Worm (Caenorhabditis elegans) whole organism, mixed stage, embryonic: ENCODE data around the gene W02A2.12.

ENCODE experiments used
- M03D4.4 ChIP-seq: sonication (generic microtip); optimal IDR thresholded peaks from 2 replicates; lab custom pipeline; 2017; ENCODE audit warnings: mild to moderate bottlenecking, missing genetic modification characterization, missing compliant biosample characterization
- bed-3 ChIP-seq: fragments of 200-800 bp; sonication (Bioruptor generic); optimal IDR thresholded peaks from 3 replicates; lab custom pipeline; 2018; ENCODE audit warnings: mild to moderate bottlenecking, missing genetic modification characterization, moderate library complexity, missing compliant biosample characterization
- ceh-39 ChIP-seq: fragments of 150-350 bp; optimal IDR thresholded peaks from 2 replicates; lab custom pipeline; 2014; ENCODE audit warnings: missing biosample characterization, missing genetic modification characterization
- ceh-43 ChIP-seq: fragments of 200-800 bp; sonication (Bioruptor generic); optimal IDR thresholded peaks from 2 replicates; lab custom pipeline; 2018; ENCODE audit warnings: mild to moderate bottlenecking, missing genetic modification characterization, moderate library complexity, missing compliant biosample characterization
- ceh-83 ChIP-seq: fragments of 200-800 bp; sonication (Bioruptor generic); optimal IDR thresholded peaks from 2 replicates; lab custom pipeline; 2018; ENCODE audit warnings: mild to moderate bottlenecking, missing genetic modification characterization, missing compliant biosample characterization
- cnd-1 ChIP-seq: fragments of 200-800 bp; sonication (Bioruptor generic); optimal IDR thresholded peaks from 2 replicates; lab custom pipeline; 2018; ENCODE audit warnings: mild to moderate bottlenecking, missing genetic modification characterization, missing compliant biosample characterization
- drap-1 ChIP-seq: fragments of 200-800 bp; sonication (Bioruptor generic); optimal IDR thresholded peaks from 3 replicates; lab custom pipeline; 2018; ENCODE audit warnings: mild to moderate bottlenecking, missing genetic modification characterization, missing compliant biosample characterization
- elt-1 ChIP-seq: sonication (generic microtip); optimal IDR thresholded peaks from 2 replicates; lab custom pipeline; 2017; ENCODE audit warnings: missing genetic modification characterization, mild to moderate bottlenecking, missing compliant biosample characterization, antibody characterized with exemption, moderate library complexity, borderline replicate concordance; ENCODE audit not compliant: insufficient read depth
- elt-3 ChIP-seq: fragments of 150-350 bp; optimal IDR thresholded peaks from 2 replicates; lab custom pipeline; 2014; ENCODE audit warnings: missing biosample characterization, missing genetic modification characterization
- flh-1 ChIP-seq: fragments of 200-800 bp; sonication (Bioruptor generic); optimal IDR thresholded peaks from 2 replicates; lab custom pipeline; 2018; ENCODE audit warnings: mild to moderate bottlenecking, missing genetic modification characterization, moderate library complexity, missing compliant biosample characterization
- ham-2 ChIP-seq: fragments of 200-800 bp; sonication (Bioruptor generic); optimal IDR thresholded peaks from 2 replicates; lab custom pipeline; 2018; ENCODE audit warnings: mild to moderate bottlenecking, missing genetic modification characterization, missing compliant biosample characterization
- hlh-1 ChIP-seq: fragments of 150-350 bp; optimal IDR thresholded peaks from 2 replicates; lab custom pipeline; 2014; ENCODE audit warnings: missing biosample characterization, missing genetic modification reagents, missing genetic modification characterization
- lin-32 ChIP-seq: fragments of 200-800 bp; sonication (Bioruptor generic); optimal IDR thresholded peaks from 2 replicates; lab custom pipeline; 2018; ENCODE audit warnings: mild to moderate bottlenecking, missing genetic modification characterization, missing compliant biosample characterization
- lsy-2 ChIP-seq: fragments of 150-350 bp; optimal IDR thresholded peaks from 2 replicates; lab custom pipeline; 2014; ENCODE audit warnings: missing biosample characterization, missing genetic modification characterization
- mep-1 ChIP-seq: fragments of 150-350 bp; optimal IDR thresholded peaks from 2 replicates; lab custom pipeline; 2017; ENCODE audit warnings: missing biosample characterization, missing genetic modification reagents, missing genetic modification characterization, inconsistent platforms
- mls-2 ChIP-seq: sonication (generic microtip); optimal IDR thresholded peaks from 2 replicates; lab custom pipeline; 2016; ENCODE audit warnings: mild to moderate bottlenecking, missing genetic modification characterization, moderate library complexity, missing compliant biosample characterization
- nhr-2 ChIP-seq: fragments of 150-350 bp; optimal IDR thresholded peaks from 2 replicates; lab custom pipeline; 2014; ENCODE audit warnings: missing biosample characterization, missing genetic modification characterization
- nhr-237 ChIP-seq: fragments of 150-350 bp; optimal IDR thresholded peaks from 2 replicates; lab custom pipeline; 2014; ENCODE audit warnings: missing biosample characterization, missing genetic modification characterization
- nhr-28 ChIP-seq: fragments of 150-350 bp; optimal IDR thresholded peaks from 2 replicates; lab custom pipeline; 2014; ENCODE audit warnings: missing biosample characterization, missing genetic modification characterization
- pha-4 ChIP-seq: fragments of 150-350 bp; optimal IDR thresholded peaks from 2 replicates; lab custom pipeline; 2018; ENCODE audit warnings: missing biosample characterization, missing genetic modification reagents, missing genetic modification characterization
- sem-2 ChIP-seq: fragments of 200-800 bp; sonication (Bioruptor generic); optimal IDR thresholded peaks from 2 replicates; lab custom pipeline; 2018; ENCODE audit warnings: mild to moderate bottlenecking, missing genetic modification characterization, missing compliant biosample characterization
- snpc-4 ChIP-seq: fragments of 150-350 bp; optimal IDR thresholded peaks from 2 replicates; lab custom pipeline; 2014; ENCODE audit warnings: missing biosample characterization, missing genetic modification characterization
- sptf-1 ChIP-seq: sonication (generic microtip); optimal IDR thresholded peaks from 2 replicates; lab custom pipeline; 2017; ENCODE audit warnings: mild to moderate bottlenecking, missing genetic modification characterization, moderate library complexity, missing compliant biosample characterization
- tbx-8 ChIP-seq: fragments of 200-800 bp; sonication (Bioruptor generic); optimal IDR thresholded peaks from 2 replicates; lab custom pipeline; 2018; ENCODE audit warnings: mild to moderate bottlenecking, missing genetic modification characterization, moderate library complexity, missing compliant biosample characterization
- unc-39 ChIP-seq: fragments of 150-350 bp; optimal IDR thresholded peaks from 2 replicates; lab custom pipeline; 2014; ENCODE audit warnings: missing biosample characterization, missing genetic modification characterization
- unc-62 ChIP-seq: fragments of 150-350 bp; optimal IDR thresholded peaks from 2 replicates; lab custom pipeline; 2014; ENCODE audit warnings: missing biosample characterization, missing genetic modification reagents, missing genetic modification characterization
- zip-8 ChIP-seq: fragments of 150-350 bp; optimal IDR thresholded peaks from 2 replicates; lab custom pipeline; 2014; ENCODE audit warnings: missing biosample characterization, missing genetic modification characterization
- ztf-11 ChIP-seq: fragments of 150-350 bp; optimal IDR thresholded peaks from 2 replicates; lab custom pipeline; 2014; ENCODE audit warnings: missing biosample characterization, missing genetic modification characterization

W02A2.12 gene

DNA sequence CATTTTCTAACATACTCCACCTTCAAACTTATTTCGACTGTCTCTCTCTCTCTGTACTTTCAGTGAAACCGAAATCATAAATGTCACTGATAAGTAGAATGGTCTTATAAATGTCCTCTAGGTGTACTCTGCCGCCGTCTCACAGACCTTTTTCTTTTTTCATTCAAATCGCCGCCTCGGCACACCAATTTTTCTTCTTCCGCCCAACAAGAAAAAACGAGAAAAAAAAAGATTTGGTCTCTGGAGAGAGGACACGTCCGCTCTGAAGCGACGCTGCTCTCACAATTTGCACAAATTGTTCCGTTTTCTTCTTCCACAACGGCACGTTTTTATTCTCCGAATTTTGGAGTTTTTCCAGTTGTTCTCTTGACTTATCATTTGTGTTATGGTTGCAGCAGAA, 35.5 kb downstream of the W02A2.12 start:
- TF ChIP-seq elt-3 (tag; lab: Kevin White, UChicago): no peak
- no peak for TF ChIP-seq flh-1
- TF ChIP-seq drap-1 (GFP tag; lab: Kevin White, UChicago): no peak
- no peak for TF ChIP-seq unc-62 (GFP tag; lab: Kevin White, UChicago)
- no peak for TF ChIP-seq mls-2 (tag; lab: Kevin White, UChicago)
- TF ChIP-seq pha-4 (tag; lab: Kevin White, UChicago): no peak
- TF ChIP-seq elt-1: no peak
- no peak for TF ChIP-seq ham-2 (GFP tag; lab: Kevin White, UChicago)
- TF ChIP-seq, all 35 proteins: peak for 0

DNA sequence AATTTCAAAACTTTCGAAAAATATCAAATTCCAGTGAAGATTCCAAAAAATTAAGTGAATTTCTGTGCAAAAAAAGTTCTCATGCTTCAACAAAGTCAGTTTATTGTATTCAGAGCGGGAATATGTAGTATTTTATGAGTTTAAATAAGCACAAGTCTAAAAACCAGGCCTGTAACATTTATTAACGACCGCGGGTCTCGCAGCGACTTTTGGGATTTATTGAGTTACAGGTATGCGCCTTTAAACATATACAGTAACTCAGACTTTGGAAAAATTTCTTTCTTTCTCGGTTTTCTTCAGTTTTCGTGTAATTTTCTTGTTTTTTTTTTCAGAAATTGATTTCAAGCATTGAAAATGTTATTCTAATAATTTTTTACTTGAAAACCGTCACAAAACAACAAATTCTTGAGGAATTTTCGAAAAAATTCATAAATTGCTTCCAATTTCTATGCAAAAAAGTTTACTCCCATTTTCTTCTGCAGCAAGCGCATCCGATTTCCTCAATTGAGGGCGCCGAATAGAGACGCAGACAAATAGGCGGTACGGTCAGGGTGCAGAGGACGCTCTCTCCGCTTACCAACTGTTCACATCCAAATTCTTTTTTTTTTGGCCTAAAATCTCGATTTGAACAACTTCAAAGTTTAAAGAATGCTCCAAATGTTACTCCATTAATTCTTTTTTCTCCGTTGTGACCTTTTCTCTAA, 37.1 kb downstream of the W02A2.12 start:
- TF ChIP-seq hlh-1 (peak; percentile 30), mls-2 (tag; lab: Kevin White, UChicago) (no peak)

DNA sequence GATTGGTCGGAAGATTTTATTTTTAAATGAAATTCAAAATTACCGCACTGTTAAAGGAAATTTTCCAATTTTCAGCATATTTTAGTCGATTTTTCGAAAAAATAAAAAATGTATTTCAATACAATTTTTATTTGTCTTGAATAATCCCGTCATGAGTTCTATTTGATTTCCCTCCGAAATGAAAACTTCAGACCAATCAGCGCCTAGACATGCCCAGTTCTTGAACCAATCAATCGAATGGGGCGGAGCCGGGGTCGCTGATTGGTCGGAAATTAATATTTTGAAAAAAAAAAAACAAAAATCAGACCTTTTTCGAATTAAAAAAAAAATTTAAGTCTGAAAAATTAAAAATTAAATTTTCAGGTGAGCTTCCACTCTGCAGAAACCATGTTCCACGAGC, 39.0 kb downstream of the W02A2.12 start:
- no peak for TF ChIP-seq ceh-39 (tag; lab: Kevin White, UChicago)

- TF ChIP-seq hlh-1 (no peak), M03D4.4 (tag; lab: Kevin White, UChicago) (no peak), nhr-2 (tag; lab: Kevin White, UChicago) (no peak), mls-2 (tag; lab: Kevin White, UChicago) (no peak), elt-1 (no peak), tbx-8 (GFP tag; lab: Kevin White, UChicago) (no peak), snpc-4 (no peak), ceh-39 (tag; lab: Kevin White, UChicago) (no peak), ceh-83 (GFP tag; lab: Kevin White, UChicago) (no peak), sptf-1 (tag; lab: Kevin White, UChicago) (no peak), mep-1 (tag; lab: Kevin White, UChicago) (no peak), ham-2 (GFP tag; lab: Kevin White, UChicago) (no peak), lin-32 (GFP tag; lab: Kevin White, UChicago) (no peak), unc-39 (tag; lab: Kevin White, UChicago) (no peak), nhr-237 (tag; lab: Kevin White, UChicago) (no peak), ztf-11 (no peak), nhr-28 (tag; lab: Kevin White, UChicago) (no peak)
Measured at ce11 chrIV:13304786-13305185, 43.8 kb downstream of the W02A2.12 start.

ce11 chrIV:13303442-13303841, 45.2 kb downstream of the W02A2.12 start, which contains the start of gene Y67H2A.7:
Gene Y67H2A.7 (plus strand): TSS chrIV:13303742.
- TF ChIP-seq elt-3 (tag; lab: Kevin White, UChicago) (no peak), mls-2 (tag; lab: Kevin White, UChicago) (no peak), flh-1 (no peak), ceh-43 (GFP tag; lab: Kevin White, UChicago) (no peak), pha-4 (tag; lab: Kevin White, UChicago) (no peak), elt-1 (no peak), bed-3 (no peak), lsy-2 (tag; lab: Kevin White, UChicago) (no peak), nhr-28 (tag; lab: Kevin White, UChicago) (no peak), cnd-1 (tag; lab: Kevin White, UChicago) (no peak), zip-8 (tag; lab: Kevin White, UChicago) (no peak), drap-1 (GFP tag; lab: Kevin White, UChicago) (no peak), sem-2 (no peak), nhr-2 (tag; lab: Kevin White, UChicago) (no peak), ceh-39 (tag; lab: Kevin White, UChicago) (no peak), lin-32 (GFP tag; lab: Kevin White, UChicago) (no peak), ceh-83 (GFP tag; lab: Kevin White, UChicago) (no peak)

- TF ChIP-seq snpc-4: no peak
- TF ChIP-seq drap-1 (GFP tag; lab: Kevin White, UChicago): no peak
Measured at ce11 chrIV:13300591-13300990, 48.0 kb downstream of the W02A2.12 start, which contains the start of gene csn-6. Gene csn-6 (plus strand): TSS chrIV:13300824.
